Worm (Caenorhabditis elegans) whole organism, L3 larva: Measurements from ENCODE around the gene srt-48.

ENCODE experiments used
- ceh-16 ChIP-seq: sonication (generic microtip); optimal IDR thresholded peaks from 2 replicates; lab custom pipeline; 2017; ENCODE audit warnings: missing biosample characterization, missing genetic modification characterization
- ceh-28 ChIP-seq: fragments of 150-350 bp; optimal IDR thresholded peaks from 2 replicates; lab custom pipeline; 2014; ENCODE audit warnings: missing biosample characterization, missing genetic modification reagents, missing genetic modification characterization
- fkh-10 ChIP-seq: sonication (generic microtip); optimal IDR thresholded peaks from 2 replicates; lab custom pipeline; 2017; ENCODE audit warnings: missing biosample characterization, missing genetic modification reagents, missing genetic modification characterization
- tbx-2 ChIP-seq: sonication (generic microtip); optimal IDR thresholded peaks from 2 replicates; lab custom pipeline; 2016; ENCODE audit warnings: mild to moderate bottlenecking, missing genetic modification characterization, missing compliant biosample characterization

ce11 chrIV:15036974-15037373 is 31.7 kb downstream of the srt-48 start, which contains the start of gene eef-1B.2:
- no peak for TF ChIP-seq fkh-10 (GFP tag; lab: Kevin White, UChicago)
- TF ChIP-seq ceh-28 (tag; lab: Kevin White, UChicago): no peak
- no peak for TF ChIP-seq tbx-2 (tag; lab: Kevin White, UChicago)
- no peak for TF ChIP-seq ceh-16 (tag; lab: Kevin White, UChicago)
